Fruit fly (Drosophila melanogaster): ENCODE data around the gene CG7484.

Gene CG7484

dm6 chr3L:17657728-17658379, 3.4 kb downstream of the CG7484 start:
- TF ChIP-seq Sin3A (optimal IDR thresholded peaks at IDR 0.05) (no peak), insv (optimal IDR thresholded peaks at IDR 0.05) (no peak), psq (optimal IDR thresholded peaks at IDR 0.05) (no peak), h (optimal IDR thresholded peaks at IDR 0.05) (no peak), ttk (optimal IDR thresholded peaks at IDR 0.05) (no peak), Myc (optimal IDR thresholded peaks at IDR 0.05) (no peak)

dm6 chr3L:17658423-17659267, 4.2 kb downstream of the CG7484 start:
- TF ChIP-seq ttk (optimal IDR thresholded peaks at IDR 0.05): no peak
- no peak for TF ChIP-seq psq (optimal IDR thresholded peaks at IDR 0.05)
- TF ChIP-seq Myc (optimal IDR thresholded peaks at IDR 0.05): no peak
- no peak for TF ChIP-seq Sin3A (optimal IDR thresholded peaks at IDR 0.05)
- no peak for TF ChIP-seq h (optimal IDR thresholded peaks at IDR 0.05)
- TF ChIP-seq insv (optimal IDR thresholded peaks at IDR 0.05): no peak

dm6 chr3L:17659268-17659589, 4.8 kb downstream of the CG7484 start:
- TF ChIP-seq h (optimal IDR thresholded peaks at IDR 0.05): no peak
- TF ChIP-seq ttk (optimal IDR thresholded peaks at IDR 0.05): no peak
- TF ChIP-seq Myc (optimal IDR thresholded peaks at IDR 0.05): no peak
- TF ChIP-seq Sin3A (optimal IDR thresholded peaks at IDR 0.05): no peak
- TF ChIP-seq insv (optimal IDR thresholded peaks at IDR 0.05): no peak
- no peak for TF ChIP-seq psq (optimal IDR thresholded peaks at IDR 0.05)

DNA sequence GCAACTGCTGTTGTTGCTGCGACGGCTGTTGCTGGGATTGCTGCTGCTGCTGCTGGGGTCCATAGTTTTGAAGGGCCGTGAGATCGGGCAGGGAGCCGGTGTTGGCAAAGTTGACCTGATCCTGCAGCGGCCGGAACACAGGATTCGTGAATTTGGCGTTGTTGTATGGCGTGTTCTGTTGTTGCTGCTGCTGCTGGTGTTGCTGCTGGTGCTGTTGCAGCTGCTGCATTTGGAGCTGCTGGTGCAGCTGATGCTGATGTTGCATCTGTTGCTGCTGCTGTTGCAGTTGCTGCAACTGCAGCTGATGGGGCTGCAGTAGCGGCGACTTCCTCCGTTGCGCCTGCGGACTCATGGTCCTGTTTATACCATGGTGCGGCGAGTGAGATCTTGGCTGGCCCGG, 9.2 kb downstream of the CG7484 start:
- no peak for TF ChIP-seq Myc (optimal IDR thresholded peaks at IDR 0.05)
- no peak for TF ChIP-seq h (optimal IDR thresholded peaks at IDR 0.05)
- TF ChIP-seq ttk (optimal IDR thresholded peaks at IDR 0.05): no peak
- TF ChIP-seq Sin3A (optimal IDR thresholded peaks at IDR 0.05): no peak
- TF ChIP-seq psq (optimal IDR thresholded peaks at IDR 0.05): no peak
- TF ChIP-seq insv (optimal IDR thresholded peaks at IDR 0.05): no peak

DNA sequence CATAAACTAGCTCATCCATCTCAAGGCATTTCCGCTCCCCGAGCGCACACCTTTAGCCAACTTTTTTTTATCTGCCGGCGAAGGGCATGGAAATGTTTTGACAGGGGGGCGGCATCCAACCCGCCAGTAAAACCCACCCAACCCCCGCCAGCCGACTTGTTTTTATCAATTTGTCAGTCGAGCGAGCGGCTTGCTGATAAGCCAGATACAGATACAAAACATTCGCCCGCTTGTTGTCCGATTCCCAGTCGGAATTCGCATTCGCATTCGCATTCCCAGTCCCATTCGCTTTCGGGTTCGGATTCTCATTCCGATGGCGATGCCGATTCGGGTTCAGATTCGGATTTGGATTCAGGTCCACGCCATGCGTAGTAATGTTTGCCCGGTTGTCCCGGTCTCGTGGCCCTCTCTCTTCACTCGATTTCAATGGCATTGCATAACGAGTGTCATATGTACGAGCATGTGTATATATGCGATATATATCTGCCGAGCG, 10.7 kb downstream of the CG7484 start:
- no peak for TF ChIP-seq Myc (optimal IDR thresholded peaks at IDR 0.05)
- no peak for TF ChIP-seq h (optimal IDR thresholded peaks at IDR 0.05)
- no peak for TF ChIP-seq psq (optimal IDR thresholded peaks at IDR 0.05)
- no peak for TF ChIP-seq ttk (optimal IDR thresholded peaks at IDR 0.05)
- no peak for TF ChIP-seq Sin3A (optimal IDR thresholded peaks at IDR 0.05)
- no peak for TF ChIP-seq insv (optimal IDR thresholded peaks at IDR 0.05)

- TF ChIP-seq Sin3A (optimal IDR thresholded peaks at IDR 0.05): no peak
- TF ChIP-seq ttk (optimal IDR thresholded peaks at IDR 0.05): no peak
- no peak for TF ChIP-seq psq (optimal IDR thresholded peaks at IDR 0.05)
- no peak for TF ChIP-seq insv (optimal IDR thresholded peaks at IDR 0.05)
- no peak for TF ChIP-seq Myc (optimal IDR thresholded peaks at IDR 0.05)
- TF ChIP-seq h (optimal IDR thresholded peaks at IDR 0.05): no peak
Measured at dm6 chr3L:17667642-17668362, 13.4 kb downstream of the CG7484 start.

DNA sequence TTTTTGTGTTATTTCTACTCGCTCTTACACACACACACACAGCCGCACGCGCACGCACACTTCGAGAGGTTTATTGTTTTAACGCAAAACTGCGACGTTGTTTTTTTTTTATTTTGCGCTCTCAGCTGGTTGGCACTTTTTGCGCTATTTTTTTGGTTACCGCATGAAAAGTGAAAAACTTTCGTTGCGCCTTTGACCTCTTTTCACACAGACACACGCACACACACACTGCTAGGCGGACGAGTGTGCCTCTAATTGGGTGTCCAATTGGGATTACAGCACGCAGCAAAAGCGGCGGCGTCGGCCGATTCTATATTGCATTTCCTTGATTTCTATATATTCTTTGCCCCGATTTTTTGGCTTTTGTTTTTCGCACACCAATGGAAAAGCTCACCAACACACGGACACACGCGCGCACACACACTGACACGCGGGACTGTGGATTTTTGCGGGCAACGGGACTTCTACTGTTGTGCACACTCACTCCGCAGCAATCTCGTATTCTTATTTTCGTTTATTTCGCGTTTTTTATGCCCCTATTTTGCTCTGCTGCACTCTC, 14.0 kb downstream of the CG7484 start:
- TF ChIP-seq psq (optimal IDR thresholded peaks at IDR 0.05): no peak
- no peak for TF ChIP-seq Myc (optimal IDR thresholded peaks at IDR 0.05)
- no peak for TF ChIP-seq h (optimal IDR thresholded peaks at IDR 0.05)
- TF ChIP-seq Sin3A (optimal IDR thresholded peaks at IDR 0.05): no peak
- TF ChIP-seq insv (optimal IDR thresholded peaks at IDR 0.05): no peak
- TF ChIP-seq ttk (optimal IDR thresholded peaks at IDR 0.05): no peak

dm6 chr3L:17668945-17669779, 14.7 kb downstream of the CG7484 start, which contains the start of gene Crtc:
Crtc (minus strand) TSS chr3L:17669234.
- no peak for TF ChIP-seq insv (optimal IDR thresholded peaks at IDR 0.05)
- TF ChIP-seq psq (optimal IDR thresholded peaks at IDR 0.05): no peak
- TF ChIP-seq Sin3A (optimal IDR thresholded peaks at IDR 0.05): no peak
- no peak for TF ChIP-seq Myc (optimal IDR thresholded peaks at IDR 0.05)
- TF ChIP-seq ttk (optimal IDR thresholded peaks at IDR 0.05): no peak
- no peak for TF ChIP-seq h (optimal IDR thresholded peaks at IDR 0.05)

DNA sequence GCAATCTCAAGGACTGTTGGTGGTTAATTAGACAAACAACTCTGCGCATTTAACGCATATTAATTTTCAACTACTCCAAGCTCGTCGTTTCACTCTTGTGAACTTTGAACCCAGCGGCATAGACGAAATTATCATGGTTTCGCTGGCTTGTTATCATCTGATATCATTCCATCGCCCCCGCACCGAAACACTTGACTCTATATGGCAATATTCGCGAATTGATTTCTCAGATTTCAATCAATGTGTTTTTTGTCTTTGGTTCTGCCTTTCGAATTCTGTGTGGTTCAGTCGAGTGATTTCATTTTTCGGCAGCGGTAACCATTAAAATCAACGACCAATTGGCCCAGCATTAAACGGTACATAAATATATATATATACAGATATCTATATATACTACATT, 16.9 kb downstream of the CG7484 start, which contains the start of gene CG34251:
Gene CG34251 (plus strand): TSS at position 301 of the 400 bp plus-strand sequence.
- TF ChIP-seq psq (optimal IDR thresholded peaks at IDR 0.05) (no peak), insv (optimal IDR thresholded peaks at IDR 0.05) (no peak), ttk (optimal IDR thresholded peaks at IDR 0.05) (no peak), Sin3A (optimal IDR thresholded peaks at IDR 0.05) (no peak), h (optimal IDR thresholded peaks at IDR 0.05) (no peak), Myc (optimal IDR thresholded peaks at IDR 0.05) (no peak)

dm6 chr3L:17671768-17672167, 17.4 kb downstream of the CG7484 start:
- TF ChIP-seq psq (optimal IDR thresholded peaks at IDR 0.05) (no peak), ttk (optimal IDR thresholded peaks at IDR 0.05) (no peak), h (optimal IDR thresholded peaks at IDR 0.05) (no peak), Sin3A (optimal IDR thresholded peaks at IDR 0.05) (no peak), insv (optimal IDR thresholded peaks at IDR 0.05) (no peak), Myc (optimal IDR thresholded peaks at IDR 0.05) (no peak)

All from Kc167 (cell line).